Worm (Caenorhabditis elegans) whole organism, young adult: Measurements from ENCODE around the gene C36C9.6.

ENCODE experiments used
- C06A6.2 ChIP-seq: fragments of 200-800 bp; sonication (Bioruptor generic); conservative IDR thresholded peaks from 2 replicates; pipeline ENCODE4 v1.3.6; 2022; ENCODE audit warnings: missing genetic modification characterization, missing compliant biosample characterization
- C17E4.6 ChIP-seq: fragments of 200-800 bp; sonication (Bioruptor generic); IDR thresholded peaks from 2 replicates; pipeline ENCODE4 v1.3.6; 2022; ENCODE audit warnings: missing genetic modification reagents, missing genetic modification characterization, missing compliant biosample characterization
- D2030.7 ChIP-seq: fragments of 200-800 bp; sonication (Bioruptor generic); IDR thresholded peaks from 2 replicates; pipeline ENCODE4 v1.3.6; 2022; ENCODE audit warnings: missing genetic modification reagents, missing genetic modification characterization, missing compliant biosample characterization
- F49E8.2 ChIP-seq: sonication (generic microtip); optimal IDR thresholded peaks from 3 replicates; lab custom pipeline; 2017; ENCODE audit warnings: missing genetic modification characterization, mild to moderate bottlenecking, missing compliant biosample characterization, antibody characterized with exemption, moderate library complexity; ENCODE audit not compliant: insufficient read depth
- F52B5.7 ChIP-seq: sonication (generic microtip); optimal IDR thresholded peaks from 2 replicates; lab custom pipeline; 2016; ENCODE audit warnings: mild to moderate bottlenecking, missing genetic modification characterization, missing compliant biosample characterization
- F55B11.4 ChIP-seq: sonication (generic microtip); optimal IDR thresholded peaks from 2 replicates; lab custom pipeline; 2016; ENCODE audit warnings: missing compliant biosample characterization, missing genetic modification characterization, borderline replicate concordance; ENCODE audit not compliant: insufficient read depth
- F57A8.1 ChIP-seq: fragments of 200-800 bp; sonication (Bioruptor generic); optimal IDR thresholded peaks from 2 replicates; lab custom pipeline; 2018; ENCODE audit warnings: mild to moderate bottlenecking, missing genetic modification characterization, moderate library complexity, missing compliant biosample characterization
- F57C9.4 ChIP-seq: sonication (generic microtip); optimal IDR thresholded peaks from 2 replicates; lab custom pipeline; 2017; ENCODE audit warnings: mild to moderate bottlenecking, missing genetic modification characterization, missing compliant biosample characterization
- K12H6.12 ChIP-seq: fragments of 200-800 bp; sonication (Bioruptor generic); optimal IDR thresholded peaks from 2 replicates; lab custom pipeline; 2018; ENCODE audit warnings: mild to moderate bottlenecking, missing genetic modification characterization, missing compliant biosample characterization
- Y95B8A.8 ChIP-seq: fragments of 200-800 bp; sonication (Bioruptor generic); IDR thresholded peaks from 2 replicates; pipeline ENCODE4 v1.3.6; 2022; ENCODE audit warnings: missing genetic modification reagents, missing genetic modification characterization, missing compliant biosample characterization
- akir-1 ChIP-seq: fragments of 200-800 bp; sonication (Bioruptor generic); optimal IDR thresholded peaks from 2 replicates; lab custom pipeline; 2018; ENCODE audit warnings: mild to moderate bottlenecking, missing genetic modification characterization, moderate library complexity, missing compliant biosample characterization
- aptf-2 ChIP-seq: fragments of 200-800 bp; sonication (Bioruptor generic); conservative IDR thresholded peaks from 2 replicates; pipeline ENCODE4 v1.3.6; 2022; ENCODE audit warnings: missing genetic modification reagents, missing genetic modification characterization, missing compliant biosample characterization
- attf-5 ChIP-seq: fragments of 200-800 bp; sonication (Bioruptor generic); optimal IDR thresholded peaks from 2 replicates; lab custom pipeline; 2018; ENCODE audit warnings: mild to moderate bottlenecking, missing genetic modification characterization, missing compliant biosample characterization
- bed-1 ChIP-seq: fragments of 200-800 bp; sonication (Bioruptor generic); IDR thresholded peaks from 2 replicates; pipeline ENCODE4 v1.3.6; 2022; ENCODE audit warnings: missing genetic modification reagents, missing genetic modification characterization, missing compliant biosample characterization
- ccch-3 ChIP-seq: fragments of 200-800 bp; sonication (Bioruptor generic); optimal IDR thresholded peaks from 2 replicates; lab custom pipeline; 2018; ENCODE audit warnings: mild to moderate bottlenecking, missing genetic modification characterization, missing compliant biosample characterization
- cebp-2 ChIP-seq: fragments of 200-800 bp; sonication (Bioruptor generic); IDR thresholded peaks from 2 replicates; pipeline ENCODE4 v1.3.6; 2022; ENCODE audit warnings: missing genetic modification characterization, missing compliant biosample characterization
- ceh-27 ChIP-seq: fragments of 200-800 bp; sonication (Bioruptor generic); optimal IDR thresholded peaks from 2 replicates; lab custom pipeline; 2018; ENCODE audit warnings: mild to moderate bottlenecking, missing genetic modification characterization, moderate library complexity, missing compliant biosample characterization
- ceh-58 ChIP-seq: fragments of 200-800 bp; sonication (Bioruptor generic); IDR thresholded peaks from 2 replicates; pipeline ENCODE4 v1.3.6; 2022; ENCODE audit warnings: missing genetic modification characterization, missing compliant biosample characterization
- ceh-79 ChIP-seq: sonication (generic microtip); optimal IDR thresholded peaks from 2 replicates; lab custom pipeline; 2017; ENCODE audit warnings: mild to moderate bottlenecking, missing genetic modification characterization, missing compliant biosample characterization
- ceh-91 ChIP-seq: fragments of 200-800 bp; sonication (Bioruptor generic); IDR thresholded peaks from 2 replicates; pipeline ENCODE4 v1.3.6; 2022; ENCODE audit warnings: missing genetic modification reagents, missing genetic modification characterization, missing compliant biosample characterization
- chd-7 ChIP-seq: sonication (generic microtip); optimal IDR thresholded peaks from 2 replicates; lab custom pipeline; 2016; ENCODE audit warnings: mild to moderate bottlenecking, missing genetic modification characterization, moderate library complexity, missing compliant biosample characterization
- dox-1 ChIP-seq: fragments of 200-800 bp; sonication (Bioruptor generic); IDR thresholded peaks from 2 replicates; pipeline ENCODE4 v1.3.6; 2022; ENCODE audit warnings: missing genetic modification reagents, missing genetic modification characterization, missing compliant biosample characterization
- egrh-3 ChIP-seq: fragments of 200-800 bp; sonication (Bioruptor generic); IDR thresholded peaks from 2 replicates; pipeline ENCODE4 v1.3.6; 2022; ENCODE audit warnings: missing genetic modification reagents, missing genetic modification characterization, missing compliant biosample characterization
- ekl-4 ChIP-seq: fragments of 200-800 bp; sonication (Bioruptor generic); IDR thresholded peaks from 2 replicates; pipeline ENCODE4 v1.3.6; 2022; ENCODE audit warnings: missing genetic modification reagents, missing genetic modification characterization, missing compliant biosample characterization
- ets-4 ChIP-seq: fragments of 200-800 bp; sonication (Bioruptor generic); optimal IDR thresholded peaks from 2 replicates; lab custom pipeline; 2018; ENCODE audit warnings: mild to moderate bottlenecking, missing genetic modification characterization, missing compliant biosample characterization
- gei-17 ChIP-seq: fragments of 200-800 bp; sonication (Bioruptor generic); optimal IDR thresholded peaks from 2 replicates; lab custom pipeline; 2018; ENCODE audit warnings: mild to moderate bottlenecking, missing genetic modification characterization, missing compliant biosample characterization
- him-1 ChIP-seq: sonication (generic microtip); optimal IDR thresholded peaks from 2 replicates; lab custom pipeline; 2016; ENCODE audit warnings: missing genotype, missing genetic modification reagents, missing genetic modification characterization, missing compliant biosample characterization
- hsf-1 ChIP-seq: fragments of 200-800 bp; sonication (Bioruptor generic); IDR thresholded peaks from 2 replicates; pipeline ENCODE4 v1.3.6; 2022; ENCODE audit warnings: missing genetic modification reagents, missing genetic modification characterization, missing compliant biosample characterization
- let-526 ChIP-seq: fragments of 200-800 bp; sonication (Bioruptor generic); IDR thresholded peaks from 2 replicates; pipeline ENCODE4 v1.3.6; 2022; ENCODE audit warnings: missing genetic modification reagents, missing genetic modification characterization, missing compliant biosample characterization
- let-607 ChIP-seq, 2 experiments: fragments of 200-800 bp in 1 of 2; sonication (Bioruptor generic) in 1 of 2; sonication (generic microtip) in 1 of 2; optimal IDR thresholded peaks; 2 replicates each; lab custom pipeline; 2016 to 2018; ENCODE audit warnings: mild to moderate bottlenecking in 2 of 2, missing compliant biosample characterization in 2 of 2, missing genetic modification characterization in 2 of 2, moderate library complexity in 2 of 2, missing genotype in 1 of 2
- lin-26 ChIP-seq: fragments of 200-800 bp; sonication (Bioruptor generic); IDR thresholded peaks from 2 replicates; pipeline ENCODE4 v1.3.6; 2022; ENCODE audit warnings: missing genetic modification reagents, missing genetic modification characterization, missing compliant biosample characterization
- lin-35 ChIP-seq, 3 experiments: fragments of 150-350 bp in 2 of 3; sonication (generic microtip) in 1 of 3; optimal IDR thresholded peaks; 2 replicates each; lab custom pipeline; 2014 to 2018; ENCODE audit warnings: missing biosample characterization in 3 of 3, missing genetic modification characterization in 3 of 3, missing genetic modification reagents in 3 of 3
- lsl-1 ChIP-seq: fragments of 200-800 bp; sonication (Bioruptor generic); optimal IDR thresholded peaks from 2 replicates; lab custom pipeline; 2018; ENCODE audit warnings: mild to moderate bottlenecking, missing genetic modification characterization, moderate library complexity, missing compliant biosample characterization
- nfya-2 ChIP-seq: fragments of 200-800 bp; sonication (Bioruptor generic); IDR thresholded peaks from 2 replicates; pipeline ENCODE4 v1.3.6; 2022; ENCODE audit warnings: missing genetic modification reagents, missing genetic modification characterization, missing compliant biosample characterization
- nhr-120 ChIP-seq: fragments of 200-800 bp; sonication (Bioruptor generic); IDR thresholded peaks from 2 replicates; pipeline ENCODE4 v1.3.6; 2022; ENCODE audit warnings: missing genetic modification characterization, missing compliant biosample characterization
- nhr-80 ChIP-seq: sonication (generic microtip); optimal IDR thresholded peaks from 2 replicates; lab custom pipeline; 2016; ENCODE audit warnings: missing genetic modification characterization, missing compliant biosample characterization
- pha-4 ChIP-seq: fragments of 150-350 bp; sonication (generic microtip); optimal IDR thresholded peaks from 2 replicates; lab custom pipeline; 2014; ENCODE audit warnings: missing biosample characterization, missing genetic modification reagents, missing genetic modification characterization
- sea-2 ChIP-seq: fragments of 200-800 bp; sonication (Bioruptor generic); IDR thresholded peaks from 2 replicates; pipeline ENCODE4 v1.3.6; 2022; ENCODE audit warnings: missing genetic modification characterization, missing compliant biosample characterization
- snpc-1.3 ChIP-seq: sonication (generic microtip); optimal IDR thresholded peaks from 2 replicates; lab custom pipeline; 2017; ENCODE audit warnings: missing genetic modification characterization, mild to moderate bottlenecking, missing compliant biosample characterization, antibody characterized with exemption, moderate library complexity, missing genotype, missing genetic modification reagents; ENCODE audit not compliant: insufficient read depth
- somi-1 ChIP-seq: fragments of 200-800 bp; sonication (Bioruptor generic); optimal IDR thresholded peaks from 2 replicates; lab custom pipeline; 2018; ENCODE audit warnings: mild to moderate bottlenecking, missing genetic modification characterization, missing compliant biosample characterization
- tbp1 ChIP-seq: fragments of 200-800 bp; sonication (Bioruptor generic); optimal IDR thresholded peaks from 2 replicates; lab custom pipeline; 2018; ENCODE audit warnings: mild to moderate bottlenecking, missing genetic modification characterization, missing compliant biosample characterization
- zfh-2 ChIP-seq: fragments of 200-800 bp; sonication (Bioruptor generic); conservative IDR thresholded peaks from 2 replicates; pipeline ENCODE4 v1.3.6; 2022; ENCODE audit warnings: missing genetic modification reagents, missing genetic modification characterization, missing compliant biosample characterization
- ztf-18 ChIP-seq: sonication (generic microtip); optimal IDR thresholded peaks from 2 replicates; lab custom pipeline; 2016; ENCODE audit warnings: missing genotype, mild to moderate bottlenecking, missing genetic modification characterization, missing compliant biosample characterization
- ztf-22 ChIP-seq: fragments of 200-800 bp; sonication (Bioruptor generic); optimal IDR thresholded peaks from 2 replicates; lab custom pipeline; 2018; ENCODE audit warnings: mild to moderate bottlenecking, missing genetic modification characterization, moderate library complexity, missing compliant biosample characterization
- ztf-25 ChIP-seq: fragments of 200-800 bp; sonication (Bioruptor generic); IDR thresholded peaks from 2 replicates; pipeline ENCODE4 v1.3.6; 2022; ENCODE audit warnings: missing genetic modification reagents, missing genetic modification characterization, missing compliant biosample characterization
- ztf-3 ChIP-seq: fragments of 200-800 bp; sonication (Bioruptor generic); optimal IDR thresholded peaks from 2 replicates; lab custom pipeline; 2018; ENCODE audit warnings: mild to moderate bottlenecking, missing genetic modification characterization, missing compliant biosample characterization

C36C9.6 gene

ce11 chrX:1703049-1703448, 12.3 kb upstream of the C36C9.6 start:
- TF ChIP-seq ztf-25 (GFP tag; lab: Robert Waterston, UW) (no peak), chd-7 (no peak), tbp1 (GFP tag; lab: Kevin White, UChicago) (no peak), zfh-2 (GFP tag; lab: Robert Waterston, UW) (peak; percentile 94), egrh-3 (GFP tag; lab: Robert Waterston, UW) (peak; percentile 70; the same call in 1 of the 2 replicates), C06A6.2 (GFP tag; lab: Robert Waterston, UW) (no peak), cebp-2 (GFP tag; lab: Robert Waterston, UW) (0 out of 2 replicates have a peak, but pooled peaks have one; percentile 48), let-607 (tag; optimal IDR thresholded peaks at IDR 0.05; lab: Kevin White, UChicago) (no peak), somi-1 (GFP tag; lab: Kevin White, UChicago) (no peak), C17E4.6 (GFP tag; lab: Robert Waterston, UW) (no peak)

- TF ChIP-seq nfya-2 (no peak), let-526 (GFP tag; lab: Robert Waterston, UW) (no peak), bed-1 (GFP tag; lab: Robert Waterston, UW) (no peak), ztf-22 (no peak), K12H6.12 (tag; lab: Kevin White, UChicago) (no peak), F49E8.2 (tag; lab: Kevin White, UChicago) (no peak), D2030.7 (GFP tag; lab: Robert Waterston, UW) (peak; percentile 36; the same call in 1 of the 2 replicates), ztf-18 (tag; lab: Kevin White, UChicago) (no peak), somi-1 (GFP tag; lab: Kevin White, UChicago) (no peak), ceh-58 (no peak), lsl-1 (no peak), aptf-2 (GFP tag; lab: Robert Waterston, UW) (no peak), lin-35 (GFP tag; optimal IDR thresholded peaks at IDR 0.05; lab: Kevin White, UChicago) (no peak), zfh-2 (GFP tag; lab: Robert Waterston, UW) (peak; percentile 33; the same call in 1 of the 2 replicates), ccch-3 (GFP tag; lab: Kevin White, UChicago) (no peak), gei-17 (GFP tag; lab: Kevin White, UChicago) (no peak), ets-4 (GFP tag; lab: Kevin White, UChicago) (no peak), ceh-91 (GFP tag; lab: Robert Waterston, UW) (0 out of 2 replicates have a peak, but pooled peaks have one; percentile 28), Y95B8A.8 (GFP tag; lab: Robert Waterston, UW) (no peak), him-1 (peak; percentile 64), C17E4.6 (GFP tag; lab: Robert Waterston, UW) (no peak), snpc-1.3 (tag; lab: Kevin White, UChicago) (no peak), F57A8.1 (GFP tag; lab: Kevin White, UChicago) (no peak), dox-1 (GFP tag; lab: Robert Waterston, UW) (no peak), ztf-25 (GFP tag; lab: Robert Waterston, UW) (no peak), attf-5 (GFP tag; lab: Kevin White, UChicago) (no peak), F52B5.7 (no peak), ekl-4 (GFP tag; lab: Robert Waterston, UW) (no peak), nhr-80 (no peak), ceh-27 (GFP tag; lab: Kevin White, UChicago) (no peak), cebp-2 (GFP tag; lab: Robert Waterston, UW) (no peak), ceh-79 (tag; lab: Kevin White, UChicago) (no peak), ztf-3 (GFP tag; lab: Kevin White, UChicago) (no peak), F57C9.4 (tag; lab: Kevin White, UChicago) (no peak), nhr-120 (GFP tag; lab: Robert Waterston, UW) (no peak), sea-2 (GFP tag; lab: Robert Waterston, UW) (no peak), akir-1 (GFP tag; lab: Kevin White, UChicago) (no peak), lin-26 (GFP tag; lab: Robert Waterston, UW) (no peak), pha-4 (tag; lab: Kevin White, UChicago) (no peak), hsf-1 (GFP tag; lab: Robert Waterston, UW) (no peak), F55B11.4 (tag; lab: Kevin White, UChicago) (no peak)
These were observed 7.7 kb upstream of the C36C9.6 start for ce11 chrX:1698476-1698875.
